Fruit fly (Drosophila melanogaster) whole organism, pupa: Measurements from ENCODE around the gene CAHbeta.

ENCODE experiments used
- CG14655 ChIP-seq: fragments of 200-800 bp; sonication (Bioruptor generic); optimal IDR thresholded peaks from 3 replicates; lab custom pipeline; 2017; ENCODE audit warnings: mild to moderate bottlenecking, missing biosample characterization, missing genetic modification reagents, missing genetic modification characterization
- CG8159 ChIP-seq: fragments of 200-800 bp; sonication (Bioruptor generic); optimal IDR thresholded peaks from 3 replicates; lab custom pipeline; 2018; ENCODE audit warnings: missing biosample characterization, mild to moderate bottlenecking, missing genetic modification characterization, moderate library complexity
- D1 ChIP-seq: fragments of 200-800 bp; sonication (Bioruptor generic); optimal IDR thresholded peaks from 2 replicates; lab custom pipeline; 2018; ENCODE audit warnings: missing biosample characterization, mild to moderate bottlenecking, missing genetic modification characterization, moderate library complexity
- Pif1B ChIP-seq: fragments of 200-800 bp; sonication (Bioruptor generic); optimal IDR thresholded peaks from 3 replicates; lab custom pipeline; 2016; ENCODE audit warnings: missing biosample characterization, missing genetic modification characterization

- TF ChIP-seq Pif1B (GFP tag; lab: Kevin White, UChicago) (no peak), CG14655 (GFP tag; lab: Kevin White, UChicago) (no peak), D1 (no peak), CG8159 (tag; lab: Kevin White, UChicago) (no peak)
Measured at dm6 chr3R:9006129-9006528, 25.5 kb downstream of the CAHbeta start, which contains the start of the genes Prosbeta3 and Iru.
